Worm (Caenorhabditis elegans) whole organism, L1 larva: ENCODE measurements around the gene flp-12.

Experiments
- mep-1 ChIP-seq: fragments of 150-350 bp; optimal IDR thresholded peaks from 2 replicates; lab custom pipeline; 2014; ENCODE audit warnings: missing biosample characterization, missing genetic modification characterization
- unc-86 ChIP-seq: sonication (generic microtip); optimal IDR thresholded peaks from 2 replicates; lab custom pipeline; 2016; ENCODE audit warnings: missing genetic modification characterization, missing compliant biosample characterization

ce11 chrX:4561863-4562262 is 30.3 kb downstream of the flp-12 start, which contains the start of gene C05E11.6:
- TF ChIP-seq mep-1 (tag; lab: Kevin White, UChicago) (no peak), unc-86 (tag; lab: Kevin White, UChicago) (no peak)
